Fruit fly (Drosophila melanogaster): Measurements from ENCODE around the gene CG14332.

CG14332 gene

dm6 chr3R:17400675-17401118 is 21.3 kb downstream of the CG14332 start (continued):
- TF ChIP-seq ss (GFP tag; optimal IDR thresholded peaks at IDR 0.05) (peak; percentile 44 to 67), CG6163 (GFP tag; IDR thresholded peaks at IDR 0.05) (peak; percentile 75), Sox102F (GFP tag; optimal IDR thresholded peaks at IDR 0.05) (peak; percentile 14), CG8632 (GFP tag; optimal IDR thresholded peaks at IDR 0.05) (peak; percentile 29), CG1621 (tag; optimal IDR thresholded peaks at IDR 0.05) (peak; percentile 20), Eip75B (GFP tag; optimal IDR thresholded peaks at IDR 0.05) (peak; percentile 77), Hr4 (GFP tag; optimal IDR thresholded peaks at IDR 0.05) (peak; percentile 65), dsx (GFP tag; optimal IDR thresholded peaks at IDR 0.05; ENCODE audit: poor library complexity, severe bottlenecking) (peak; percentile 69), lz (GFP tag; optimal IDR thresholded peaks at IDR 0.05) (peak; percentile 63), svp (GFP tag) (peak; percentile 96), Ets21C (GFP tag; optimal IDR thresholded peaks at IDR 0.05) (peak; percentile 49), CG6792 (GFP tag; optimal IDR thresholded peaks at IDR 0.05) (peak; percentile 64), CG4318 (GFP tag; optimal IDR thresholded peaks at IDR 0.05) (peak; percentile 31), vri (GFP tag; optimal IDR thresholded peaks at IDR 0.05) (no peak), Hr39 (GFP tag; optimal IDR thresholded peaks at IDR 0.05) (peak; percentile 50), acj6 (GFP tag; optimal IDR thresholded peaks at IDR 0.05) (peak; percentile 47), CG7368 (GFP tag; optimal IDR thresholded peaks at IDR 0.05) (peak; percentile 56), CG3032 (tag; optimal IDR thresholded peaks at IDR 0.05) (peak; percentile 39), CG10669 (GFP tag; optimal IDR thresholded peaks at IDR 0.05) (peak; percentile 78), spab (GFP tag; optimal IDR thresholded peaks at IDR 0.05) (peak; percentile 64), dac (GFP tag; optimal IDR thresholded peaks at IDR 0.05) (peak; percentile 34), Sox14 (GFP tag; optimal IDR thresholded peaks at IDR 0.05) (peak; percentile 39), CG11902 (GFP tag; optimal IDR thresholded peaks at IDR 0.05) (peak; percentile 73), fd85E (GFP tag; optimal IDR thresholded peaks at IDR 0.05) (peak; percentile 20), CG6808 (GFP tag; optimal IDR thresholded peaks at IDR 0.05) (peak; percentile 58), CG10631 (GFP tag; optimal IDR thresholded peaks at IDR 0.05) (peak; percentile 63), CG15336 (GFP tag; IDR thresholded peaks at IDR 0.05) (peak; percentile 48), topi (GFP tag; optimal IDR thresholded peaks at IDR 0.05) (peak; percentile 84), Gug (GFP tag; IDR thresholded peaks at IDR 0.05) (no peak), Ets96B (tag; optimal IDR thresholded peaks at IDR 0.05) (peak; percentile 75)

DNA sequence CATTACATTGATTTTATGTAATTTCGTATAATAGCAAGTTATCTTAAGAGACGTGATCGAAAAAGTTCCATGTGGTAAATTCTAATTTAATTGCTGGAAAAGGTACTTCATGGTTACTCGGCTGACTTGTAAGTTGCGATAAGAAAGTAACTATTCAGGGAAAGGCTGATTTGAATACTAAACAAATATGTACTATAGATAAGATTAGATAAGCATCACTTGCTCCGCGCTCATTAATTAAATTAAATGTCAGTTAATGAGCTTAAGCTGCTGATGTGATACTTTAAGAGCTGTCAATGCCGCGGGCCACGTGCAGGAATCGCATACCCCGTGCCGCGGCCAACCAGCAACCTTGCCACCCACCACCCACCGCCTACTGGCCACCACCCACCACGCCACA is 21.9 kb downstream of the CG14332 start:
- TF ChIP-seq CG10669 (GFP tag; optimal IDR thresholded peaks at IDR 0.05) (no peak), Lpt (GFP tag; optimal IDR thresholded peaks at IDR 0.05) (no peak), CG8319 (GFP tag; optimal IDR thresholded peaks at IDR 0.05) (no peak), lz (GFP tag; optimal IDR thresholded peaks at IDR 0.05) (no peak), fkh (GFP tag; optimal IDR thresholded peaks at IDR 0.05) (peak; percentile 19)

- TF ChIP-seq CG11902 (GFP tag; optimal IDR thresholded peaks at IDR 0.05) (peak; percentile 41), dsx (GFP tag; optimal IDR thresholded peaks at IDR 0.05; ENCODE audit: poor library complexity, severe bottlenecking) (no peak), spab (GFP tag; optimal IDR thresholded peaks at IDR 0.05) (peak; percentile 2), CG11294 (GFP tag; IDR thresholded peaks at IDR 0.05) (no peak), pdm3 (GFP tag; optimal IDR thresholded peaks at IDR 0.05) (peak; percentile 62), Smox (GFP tag; optimal IDR thresholded peaks at IDR 0.05) (peak; percentile 55), Hr4 (GFP tag; optimal IDR thresholded peaks at IDR 0.05) (peak; percentile 48), svp (GFP tag) (peak; percentile 96), CG15336 (GFP tag; IDR thresholded peaks at IDR 0.05) (no peak), Eip78C (GFP tag) (peak; percentile 88), net (GFP tag; optimal IDR thresholded peaks at IDR 0.05) (peak; percentile 44), CG10669 (GFP tag; optimal IDR thresholded peaks at IDR 0.05) (peak; percentile 6), Met (GFP tag; optimal IDR thresholded peaks at IDR 0.05) (peak; percentile 71), Ets96B (tag; optimal IDR thresholded peaks at IDR 0.05) (no peak), CG9139 (GFP tag; optimal IDR thresholded peaks at IDR 0.05) (no peak), cyc (GFP tag; optimal IDR thresholded peaks at IDR 0.05) (peak; percentile 34), Eip93F (GFP tag; optimal IDR thresholded peaks at IDR 0.05) (peak; percentile 48), Hr38 (GFP tag; optimal IDR thresholded peaks at IDR 0.05) (no peak), Ets21C (GFP tag; optimal IDR thresholded peaks at IDR 0.05) (peak; percentile 30), esn (GFP tag; optimal IDR thresholded peaks at IDR 0.05) (peak; percentile 72), Sox102F (GFP tag; optimal IDR thresholded peaks at IDR 0.05) (peak; percentile 57), CG1621 (tag; optimal IDR thresholded peaks at IDR 0.05) (no peak), Lpt (GFP tag; optimal IDR thresholded peaks at IDR 0.05) (no peak), eg (GFP tag; IDR thresholded peaks at IDR 0.05) (no peak), CG32006 (GFP tag; optimal IDR thresholded peaks at IDR 0.05) (peak; percentile 69)
Observed at dm6 chr3R:17394318-17395188, 27.4 kb downstream of the CG14332 start, which contains the start of gene CREG. CREG (minus strand) TSS chr3R:17394640.
